Worm (Caenorhabditis elegans) whole organism, L4 larva: ENCODE results near the gene W03C9.2.

ENCODE experiments used
- ceh-20 ChIP-seq: fragments of 200-800 bp; sonication (Bioruptor generic); IDR thresholded peaks from 2 replicates; pipeline ENCODE4 v1.3.6; 2022; ENCODE audit warnings: missing genetic modification reagents, missing genetic modification characterization, missing compliant biosample characterization
- ceh-28 ChIP-seq: fragments of 150-350 bp; optimal IDR thresholded peaks from 2 replicates; lab custom pipeline; 2014; ENCODE audit warnings: missing biosample characterization, missing genetic modification reagents, missing genetic modification characterization
- dpl-1 ChIP-seq: fragments of 150-350 bp; optimal IDR thresholded peaks from 2 replicates; lab custom pipeline; 2014; ENCODE audit warnings: missing biosample characterization, missing genetic modification reagents, missing genetic modification characterization
- nhr-11 ChIP-seq: fragments of 150-350 bp; optimal IDR thresholded peaks from 2 replicates; lab custom pipeline; 2014; ENCODE audit warnings: missing biosample characterization, missing genetic modification characterization

- TF ChIP-seq ceh-28 (no peak), ceh-20 (no peak), dpl-1 (GFP tag; lab: Kevin White, UChicago) (no peak), nhr-11 (no peak)
Measured at ce11 chrII:11922757-11923538, 39.2 kb upstream of the W03C9.2 start.
